Worm (Caenorhabditis elegans): Measurements from ENCODE around the gene W04E12.3.

W04E12.3 gene

DNA sequence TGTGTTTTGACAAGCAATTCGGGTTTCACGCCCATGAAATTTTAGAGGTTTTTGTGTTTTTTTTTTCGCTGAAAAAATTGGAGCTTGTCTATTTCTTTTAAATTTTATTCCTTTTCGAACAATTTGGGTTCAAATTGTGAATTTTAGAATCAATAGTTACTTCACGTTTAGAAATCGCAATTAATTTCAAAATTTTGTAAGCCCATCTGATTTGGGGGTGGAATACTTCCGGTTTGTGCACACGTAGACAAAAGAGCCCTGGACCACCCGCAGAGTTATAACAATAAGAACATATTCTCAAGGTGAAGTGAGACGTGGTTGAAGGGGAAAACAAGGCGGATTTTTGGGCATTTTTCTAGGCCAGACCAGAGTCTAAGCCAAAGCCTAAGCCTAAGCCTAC, 22.5 kb upstream of the W04E12.3 start, which contains the start of gene Y116F11A.6:
Y116F11A.6 (plus strand) TSS at position 301 of the 400 bp plus-strand sequence.
- TF ChIP-seq tab-1 (GFP tag; IDR thresholded peaks at IDR 0.05) (no peak), klf-2 (GFP tag; conservative IDR thresholded peaks at IDR 0.05) (no peak), ztf-23 (GFP tag; IDR thresholded peaks at IDR 0.05) (no peak), T22C8.4 (GFP tag; IDR thresholded peaks at IDR 0.05) (no peak), cog-1 (tag; optimal IDR thresholded peaks at IDR 0.05) (no peak), med-1 (GFP tag; optimal IDR thresholded peaks at IDR 0.05; ENCODE audit: insufficient read depth) (no peak), flt-1 (GFP tag; IDR thresholded peaks at IDR 0.05) (no peak), ztf-29 (GFP tag; IDR thresholded peaks at IDR 0.05) (no peak), ref-1 (GFP tag; conservative IDR thresholded peaks at IDR 0.05) (no peak)

DNA sequence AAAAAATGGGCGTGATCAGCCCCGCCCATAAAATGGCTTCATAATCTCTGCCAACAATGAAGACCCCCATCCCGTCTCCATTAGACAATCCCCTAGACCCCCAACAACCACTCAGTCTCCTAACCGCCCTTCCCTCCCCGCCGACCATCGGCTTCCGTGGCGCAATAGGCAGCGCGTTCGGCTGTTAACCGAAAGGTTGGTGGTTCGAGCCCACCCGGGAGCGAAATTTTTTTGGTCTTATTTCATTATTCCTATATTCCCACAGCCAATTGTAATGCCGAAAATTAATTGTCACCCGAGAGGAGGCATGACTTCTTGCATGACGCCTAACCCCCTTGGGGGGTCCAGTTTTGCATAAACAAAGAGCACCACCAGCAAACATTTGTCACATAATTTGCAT, 18.9 kb upstream of the W04E12.3 start:
- TF ChIP-seq flt-1 (GFP tag; IDR thresholded peaks at IDR 0.05) (peak; percentile 93), tab-1 (GFP tag; IDR thresholded peaks at IDR 0.05) (peak; percentile 85), ztf-29 (GFP tag; IDR thresholded peaks at IDR 0.05) (peak; percentile 64; the same call in 1 of the 2 replicates), klf-2 (GFP tag; conservative IDR thresholded peaks at IDR 0.05) (0 out of 2 replicates have a peak, but pooled peaks have one; percentile 32), T22C8.4 (GFP tag; IDR thresholded peaks at IDR 0.05) (peak; percentile 72), ref-1 (GFP tag; conservative IDR thresholded peaks at IDR 0.05) (peak; percentile 52; the same call in 1 of the 2 replicates), cog-1 (tag; optimal IDR thresholded peaks at IDR 0.05) (no peak), med-1 (GFP tag; optimal IDR thresholded peaks at IDR 0.05; ENCODE audit: insufficient read depth) (peak; percentile 42), ztf-23 (GFP tag; IDR thresholded peaks at IDR 0.05) (peak; percentile 86)

DNA sequence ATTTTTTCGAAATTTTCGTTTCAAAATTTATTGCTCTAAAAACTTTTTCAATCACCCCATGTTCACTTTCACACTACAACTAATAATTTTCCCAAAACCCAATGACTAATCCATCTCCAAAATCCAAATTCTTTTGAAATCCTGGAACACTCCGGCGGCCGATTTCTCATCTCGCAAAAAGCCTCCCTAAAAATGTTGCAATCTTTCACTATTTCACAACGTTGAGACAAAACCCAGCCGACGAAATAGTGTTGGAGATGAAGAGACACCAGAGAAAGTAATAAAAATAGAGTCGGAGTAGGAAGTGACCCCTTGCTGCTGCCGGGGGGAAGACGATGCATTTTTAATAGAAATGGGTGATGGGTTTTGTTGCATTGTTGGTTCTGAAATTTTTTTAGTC, 17.2 kb upstream of the W04E12.3 start:
- TF ChIP-seq cog-1 (tag; optimal IDR thresholded peaks at IDR 0.05) = no peak
- no peak for TF ChIP-seq med-1 (GFP tag; optimal IDR thresholded peaks at IDR 0.05; ENCODE audit: insufficient read depth)
- TF ChIP-seq flt-1 (GFP tag; IDR thresholded peaks at IDR 0.05) = no peak
- no peak for TF ChIP-seq T22C8.4 (GFP tag; IDR thresholded peaks at IDR 0.05)
- TF ChIP-seq ztf-29 (GFP tag; IDR thresholded peaks at IDR 0.05) = no peak
- TF ChIP-seq ztf-23 (GFP tag; IDR thresholded peaks at IDR 0.05) = no peak
- no peak for TF ChIP-seq tab-1 (GFP tag; IDR thresholded peaks at IDR 0.05)
- no peak for TF ChIP-seq klf-2 (GFP tag; conservative IDR thresholded peaks at IDR 0.05)
- TF ChIP-seq ref-1 (GFP tag; conservative IDR thresholded peaks at IDR 0.05) = no peak

DNA sequence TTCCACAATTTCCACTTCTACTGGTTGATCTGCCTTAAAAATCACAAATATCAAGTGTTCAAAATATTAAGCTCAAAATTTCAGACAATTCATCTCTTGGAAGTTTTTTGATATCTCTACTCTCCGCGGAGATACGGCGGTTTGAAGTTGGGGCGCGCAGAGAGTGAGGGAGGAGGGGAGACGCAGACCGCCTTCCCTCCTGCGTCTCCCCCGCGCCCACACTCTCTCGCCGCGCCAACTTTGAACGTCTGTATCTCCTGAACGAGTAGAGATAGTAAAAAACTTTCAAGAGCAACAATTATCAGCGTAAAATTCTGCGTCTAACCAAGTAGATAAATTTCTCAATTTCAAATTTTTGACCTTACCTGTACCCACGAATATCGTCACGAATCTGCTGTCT, 13.8 kb upstream of the W04E12.3 start:
- TF ChIP-seq cog-1 (tag; optimal IDR thresholded peaks at IDR 0.05) (no peak), tab-1 (GFP tag; IDR thresholded peaks at IDR 0.05) (no peak), T22C8.4 (GFP tag; IDR thresholded peaks at IDR 0.05) (no peak), ztf-23 (GFP tag; IDR thresholded peaks at IDR 0.05) (no peak)

DNA sequence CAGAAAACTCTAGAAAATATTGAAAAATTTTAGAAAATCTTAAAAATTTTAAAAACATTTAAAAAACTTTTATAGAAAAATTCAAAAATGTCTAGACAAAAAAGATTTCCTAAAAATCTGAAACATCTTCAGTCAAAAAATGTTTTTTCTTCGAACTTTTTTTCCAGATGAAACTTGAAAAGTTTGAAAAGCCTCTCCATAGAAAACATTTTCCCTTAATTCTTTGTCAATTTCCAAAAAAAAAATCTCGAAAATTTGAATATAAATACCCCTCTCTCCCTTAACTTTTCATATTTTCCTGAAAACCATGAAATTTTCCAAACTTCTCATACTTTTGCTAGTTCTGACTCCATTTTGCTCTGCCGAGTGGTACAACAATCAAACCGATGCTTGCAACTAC, 13.0 kb upstream of the W04E12.3 start, which contains the start of gene Y116F11A.3:
Y116F11A.3 (plus strand) TSS at position 301 of the 400 bp plus-strand sequence.
- no peak for TF ChIP-seq klf-2 (GFP tag; conservative IDR thresholded peaks at IDR 0.05)
- TF ChIP-seq ref-1 (GFP tag; conservative IDR thresholded peaks at IDR 0.05) = no peak
- no peak for TF ChIP-seq T22C8.4 (GFP tag; IDR thresholded peaks at IDR 0.05)
- no peak for TF ChIP-seq ztf-23 (GFP tag; IDR thresholded peaks at IDR 0.05)
- TF ChIP-seq flt-1 (GFP tag; IDR thresholded peaks at IDR 0.05) = no peak
- TF ChIP-seq med-1 (GFP tag; optimal IDR thresholded peaks at IDR 0.05; ENCODE audit: insufficient read depth) = no peak
- no peak for TF ChIP-seq cog-1 (tag; optimal IDR thresholded peaks at IDR 0.05)
- no peak for TF ChIP-seq ztf-29 (GFP tag; IDR thresholded peaks at IDR 0.05)
- no peak for TF ChIP-seq tab-1 (GFP tag; IDR thresholded peaks at IDR 0.05)

DNA sequence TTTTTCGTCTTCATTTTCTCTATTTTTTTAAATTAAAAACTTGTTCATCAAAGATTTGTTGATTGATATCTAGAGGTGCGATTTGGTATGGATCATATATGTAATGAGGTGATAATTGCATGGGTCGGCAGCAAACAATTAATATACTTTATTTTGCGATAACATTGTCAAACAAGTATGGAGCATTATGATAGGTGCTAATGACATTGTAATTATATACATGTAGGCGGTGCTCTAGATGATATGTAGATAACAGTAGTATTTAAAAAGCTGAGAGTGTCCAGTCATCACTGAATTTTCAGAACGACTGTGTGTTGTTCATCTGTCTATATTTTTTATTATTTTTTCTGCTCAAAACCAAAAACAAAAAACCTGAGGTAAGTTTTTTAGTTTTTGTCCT, 11.5 kb upstream of the W04E12.3 start, which contains the start of gene Y116F11A.1:
Y116F11A.1 (plus strand) TSS at position 301 of the 400 bp plus-strand sequence.
- TF ChIP-seq ztf-23 (GFP tag; IDR thresholded peaks at IDR 0.05) = no peak
- no peak for TF ChIP-seq klf-2 (GFP tag; conservative IDR thresholded peaks at IDR 0.05)
- no peak for TF ChIP-seq ref-1 (GFP tag; conservative IDR thresholded peaks at IDR 0.05)
- TF ChIP-seq cog-1 (tag; optimal IDR thresholded peaks at IDR 0.05) = no peak
- no peak for TF ChIP-seq T22C8.4 (GFP tag; IDR thresholded peaks at IDR 0.05)
- no peak for TF ChIP-seq flt-1 (GFP tag; IDR thresholded peaks at IDR 0.05)
- no peak for TF ChIP-seq tab-1 (GFP tag; IDR thresholded peaks at IDR 0.05)

DNA sequence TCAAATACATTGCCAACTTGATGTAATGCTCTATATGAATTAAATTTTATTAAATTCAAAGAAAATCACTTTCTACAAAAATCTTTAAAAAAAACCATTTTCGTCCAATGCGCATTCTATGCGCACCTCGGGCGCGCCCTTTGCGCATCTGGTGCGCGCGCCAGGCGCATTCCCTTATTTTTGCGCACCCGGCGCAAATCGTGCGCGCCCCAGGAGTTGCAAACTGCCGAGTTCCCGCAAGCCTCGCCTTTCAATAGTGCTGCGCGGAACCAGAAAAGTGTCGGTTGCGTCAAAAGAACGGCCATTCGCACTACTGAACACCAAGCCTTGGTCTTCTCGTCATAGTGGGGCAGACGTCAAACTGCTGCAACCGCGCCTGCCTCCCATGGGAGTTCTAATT, 8.0 kb upstream of the W04E12.3 start:
- no peak for TF ChIP-seq cog-1 (tag; optimal IDR thresholded peaks at IDR 0.05)
- no peak for TF ChIP-seq ztf-29 (GFP tag; IDR thresholded peaks at IDR 0.05)
- no peak for TF ChIP-seq med-1 (GFP tag; optimal IDR thresholded peaks at IDR 0.05; ENCODE audit: insufficient read depth)
- no peak for TF ChIP-seq T22C8.4 (GFP tag; IDR thresholded peaks at IDR 0.05)
- TF ChIP-seq ztf-23 (GFP tag; IDR thresholded peaks at IDR 0.05) = no peak
- TF ChIP-seq klf-2 (GFP tag; conservative IDR thresholded peaks at IDR 0.05) = no peak
- TF ChIP-seq ref-1 (GFP tag; conservative IDR thresholded peaks at IDR 0.05) = no peak
- no peak for TF ChIP-seq tab-1 (GFP tag; IDR thresholded peaks at IDR 0.05)
- TF ChIP-seq flt-1 (GFP tag; IDR thresholded peaks at IDR 0.05) = no peak

DNA sequence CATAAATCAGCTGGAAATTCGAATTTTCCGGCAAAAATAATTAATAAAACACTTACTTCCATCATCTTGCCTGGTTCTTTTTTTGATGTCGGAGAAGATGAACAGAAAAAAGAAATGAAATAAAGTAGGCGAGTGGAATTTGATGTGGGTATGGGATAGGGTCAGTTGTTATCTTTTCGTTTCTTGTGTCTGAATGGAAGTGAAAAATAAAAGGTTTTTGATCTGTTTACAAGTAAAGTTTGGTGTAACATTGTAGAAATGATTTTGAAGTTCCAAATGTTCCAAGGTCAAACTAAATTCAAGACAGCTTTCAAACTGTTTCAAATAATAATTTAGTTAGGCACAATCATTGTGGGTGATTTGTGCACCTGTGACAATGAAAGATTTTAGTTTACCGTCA, 4.3 kb upstream of the W04E12.3 start, which contains the start of gene W04E12.7:
W04E12.7 (minus strand) TSS at position 101 of the 400 bp plus-strand sequence.
- TF ChIP-seq klf-2 (GFP tag; conservative IDR thresholded peaks at IDR 0.05) (no peak), tab-1 (GFP tag; IDR thresholded peaks at IDR 0.05) (no peak), ztf-23 (GFP tag; IDR thresholded peaks at IDR 0.05) (no peak), cog-1 (tag; optimal IDR thresholded peaks at IDR 0.05) (no peak), flt-1 (GFP tag; IDR thresholded peaks at IDR 0.05) (no peak), T22C8.4 (GFP tag; IDR thresholded peaks at IDR 0.05) (no peak), med-1 (GFP tag; optimal IDR thresholded peaks at IDR 0.05; ENCODE audit: insufficient read depth) (no peak), ztf-29 (GFP tag; IDR thresholded peaks at IDR 0.05) (no peak), ref-1 (GFP tag; conservative IDR thresholded peaks at IDR 0.05) (no peak)

DNA sequence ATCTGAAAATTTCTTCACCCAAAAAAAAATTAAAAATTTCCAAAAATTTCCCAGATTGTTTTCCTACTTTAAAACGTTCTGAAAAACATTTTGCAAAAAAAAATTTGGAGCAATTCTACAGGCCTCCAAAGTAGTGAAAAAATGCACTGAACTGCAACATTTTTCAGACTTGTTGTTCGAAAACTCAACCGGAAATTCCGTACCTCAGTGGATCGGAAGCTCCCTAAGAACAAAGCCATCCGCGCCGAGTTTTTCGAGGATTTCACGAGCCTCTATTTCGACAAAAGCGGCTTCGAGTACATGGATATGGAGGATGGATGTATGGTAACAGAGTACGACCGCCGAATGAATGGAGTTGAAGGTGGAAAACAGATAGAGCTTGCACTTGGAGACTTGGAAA, 3.6 kb upstream of the W04E12.3 start, which contains the start of gene fbxa-131:
fbxa-131 (plus strand) TSS at position 301 of the 400 bp plus-strand sequence.
- TF ChIP-seq ztf-29 (GFP tag; IDR thresholded peaks at IDR 0.05) = no peak
- no peak for TF ChIP-seq cog-1 (tag; optimal IDR thresholded peaks at IDR 0.05)
- TF ChIP-seq T22C8.4 (GFP tag; IDR thresholded peaks at IDR 0.05) = no peak
- no peak for TF ChIP-seq tab-1 (GFP tag; IDR thresholded peaks at IDR 0.05)
- no peak for TF ChIP-seq ztf-23 (GFP tag; IDR thresholded peaks at IDR 0.05)
- no peak for TF ChIP-seq klf-2 (GFP tag; conservative IDR thresholded peaks at IDR 0.05)
- TF ChIP-seq flt-1 (GFP tag; IDR thresholded peaks at IDR 0.05) = no peak
- TF ChIP-seq med-1 (GFP tag; optimal IDR thresholded peaks at IDR 0.05; ENCODE audit: insufficient read depth) = no peak
- TF ChIP-seq ref-1 (GFP tag; conservative IDR thresholded peaks at IDR 0.05) = no peak
